Fruit fly (Drosophila melanogaster) whole organism, embryonic: ENCODE results near the gene Jhbp2.

Experiments
- CG1024 ChIP-seq: fragments of 200-800 bp; sonication (Bioruptor generic); IDR thresholded peaks from 2 replicates; pipeline ENCODE4 v1.3.6; 2022; ENCODE audit warnings: missing biosample characterization, missing genetic modification characterization
- CG11504 ChIP-seq: fragments of 200-800 bp; sonication (Bioruptor generic); optimal IDR thresholded peaks from 3 replicates; lab custom pipeline; 2019; ENCODE audit warnings: missing biosample characterization, mild to moderate bottlenecking, missing genetic modification characterization, moderate library complexity
- CG11695 ChIP-seq: fragments of 200-800 bp; sonication (Bioruptor generic); IDR thresholded peaks from 3 replicates; pipeline ENCODE4 v1.3.6; 2022; ENCODE audit warnings: missing biosample characterization, missing genetic modification characterization
- CG12071 ChIP-seq: fragments of 200-800 bp; sonication (Bioruptor generic); optimal IDR thresholded peaks from 3 replicates; lab custom pipeline; 2018; ENCODE audit warnings: missing biosample characterization, mild to moderate bottlenecking, missing genetic modification characterization
- CG12769 ChIP-seq: fragments of 200-800 bp; sonication (Bioruptor generic); optimal IDR thresholded peaks from 2 replicates; lab custom pipeline; 2019; ENCODE audit warnings: missing biosample characterization, mild to moderate bottlenecking, missing genetic modification characterization, moderate library complexity
- CG16815 ChIP-seq: fragments of 200-800 bp; sonication (Bioruptor generic); optimal IDR thresholded peaks from 3 replicates; lab custom pipeline; 2017; ENCODE audit warnings: missing biosample characterization, mild to moderate bottlenecking, missing genetic modification characterization
- CG17328 ChIP-seq: fragments of 200-800 bp; sonication (Bioruptor generic); IDR thresholded peaks from 2 replicates; pipeline ENCODE4 v1.3.6; 2022; ENCODE audit warnings: missing biosample characterization, missing genetic modification characterization
- CG18262 ChIP-seq: fragments of 200-800 bp; optimal IDR thresholded peaks from 3 replicates; lab custom pipeline; 2019; ENCODE audit warnings: missing biosample characterization, mild to moderate bottlenecking, missing genetic modification characterization, moderate library complexity
- CG2678 ChIP-seq: fragments of 200-800 bp; sonication (Bioruptor generic); optimal IDR thresholded peaks from 3 replicates; lab custom pipeline; 2019; ENCODE audit warnings: missing biosample characterization, mild to moderate bottlenecking, missing genetic modification characterization, moderate library complexity
- CG30403 ChIP-seq: fragments of 200-800 bp; sonication (Bioruptor generic); optimal IDR thresholded peaks from 3 replicates; lab custom pipeline; 2016; ENCODE audit warnings: missing biosample characterization, missing genetic modification characterization
- CG31441 ChIP-seq: fragments of 200-800 bp; sonication (Bioruptor generic); IDR thresholded peaks from 2 replicates; pipeline ENCODE4 v1.3.6; 2022; ENCODE audit warnings: missing biosample characterization, missing genetic modification characterization
- CG32772 ChIP-seq: fragments of 200-800 bp; sonication (Bioruptor generic); IDR thresholded peaks from 2 replicates; pipeline ENCODE4 v1.3.6; 2022; ENCODE audit warnings: missing biosample characterization, missing genetic modification characterization
- CG6254 ChIP-seq: fragments of 200-800 bp; sonication (Bioruptor generic); optimal IDR thresholded peaks from 3 replicates; lab custom pipeline; 2017; ENCODE audit warnings: mild to moderate bottlenecking, missing biosample characterization, missing genetic modification reagents, missing genetic modification characterization
- CG6689 ChIP-seq: fragments of 200-800 bp; sonication (Bioruptor generic); IDR thresholded peaks from 2 replicates; pipeline ENCODE4 v1.3.6; 2022; ENCODE audit warnings: missing biosample characterization, missing genetic modification characterization
- CG7556 ChIP-seq: fragments of 200-800 bp; sonication (Bioruptor generic); optimal IDR thresholded peaks from 2 replicates; lab custom pipeline; 2017; ENCODE audit warnings: missing biosample characterization, mild to moderate bottlenecking, missing genetic modification characterization
- E2f1 ChIP-seq: fragments of 200-800 bp; sonication (Bioruptor generic); IDR thresholded peaks from 2 replicates; pipeline ENCODE4 v1.3.6; 2022; ENCODE audit warnings: missing biosample characterization, missing genetic modification characterization
- Fer3 ChIP-seq: fragments of 200-800 bp; sonication (Bioruptor generic); optimal IDR thresholded peaks from 2 replicates; lab custom pipeline; 2018; ENCODE audit warnings: missing biosample characterization, mild to moderate bottlenecking, missing genetic modification characterization, moderate library complexity
- Hey ChIP-seq: fragments of 200-800 bp; sonication (Bioruptor generic); optimal IDR thresholded peaks from 3 replicates; lab custom pipeline; 2018; ENCODE audit warnings: missing biosample characterization, mild to moderate bottlenecking, missing genetic modification characterization
- Jarid2 ChIP-seq: fragments of 200-800 bp; sonication (Bioruptor generic); optimal IDR thresholded peaks from 3 replicates; lab custom pipeline; 2017; ENCODE audit warnings: mild to moderate bottlenecking, missing biosample characterization, missing genetic modification reagents, missing genetic modification characterization
- NC2α ChIP-seq: fragments of 200-800 bp; sonication (Bioruptor generic); optimal IDR thresholded peaks from 2 replicates; lab custom pipeline; 2016; ENCODE audit warnings: missing biosample characterization, missing genetic modification characterization
- Rx ChIP-seq: fragments of 200-800 bp; sonication (Bioruptor generic); IDR thresholded peaks from 2 replicates; pipeline ENCODE4 v1.3.6; 2022; ENCODE audit warnings: missing biosample characterization, missing genetic modification characterization
- Six4 ChIP-seq: fragments of 200-800 bp; sonication (Bioruptor generic); optimal IDR thresholded peaks from 2 replicates; lab custom pipeline; 2016; ENCODE audit warnings: missing biosample characterization, missing genetic modification characterization
- Xrp1 ChIP-seq: fragments of 200-800 bp; sonication (Bioruptor generic); IDR thresholded peaks from 2 replicates; pipeline ENCODE4 v1.3.6; 2022; ENCODE audit warnings: missing biosample characterization, missing genetic modification characterization
- abd-A ChIP-seq: fragments of 200-800 bp; sonication (Bioruptor generic); optimal IDR thresholded peaks from 3 replicates; lab custom pipeline; 2019; ENCODE audit warnings: missing biosample characterization, mild to moderate bottlenecking, missing genetic modification characterization, moderate library complexity
- al ChIP-seq: fragments of 200-800 bp; sonication (Bioruptor generic); IDR thresholded peaks from 2 replicates; pipeline ENCODE4 v1.3.6; 2022; ENCODE audit warnings: missing biosample characterization, missing genetic modification characterization
- crol ChIP-seq: fragments of 200-800 bp; sonication (Bioruptor generic); IDR thresholded peaks from 2 replicates; pipeline ENCODE4 v1.3.6; 2022; ENCODE audit warnings: missing biosample characterization, missing genetic modification characterization
- dan ChIP-seq: fragments of 200-800 bp; sonication (Bioruptor generic); IDR thresholded peaks from 2 replicates; pipeline ENCODE4 v1.3.6; 2022; ENCODE audit warnings: missing biosample characterization, missing genetic modification characterization
- dati ChIP-seq: fragments of 200-800 bp; sonication (Bioruptor generic); IDR thresholded peaks from 2 replicates; pipeline ENCODE4 v1.3.6; 2022; ENCODE audit warnings: missing biosample characterization, missing genetic modification characterization
- eve ChIP-seq, 2 experiments: fragments of >200 bp; optimal IDR thresholded peaks; 2 replicates each; lab custom pipeline; 2017; ENCODE audit warnings: missing biosample characterization in 2 of 2, missing genetic modification characterization in 2 of 2
- fd96Cb ChIP-seq: fragments of 200-800 bp; sonication (Bioruptor generic); optimal IDR thresholded peaks from 2 replicates; lab custom pipeline; 2018; ENCODE audit warnings: missing biosample characterization, mild to moderate bottlenecking, missing genetic modification characterization, moderate library complexity
- gsb-n ChIP-seq: fragments of 200-800 bp; sonication (Bioruptor generic); optimal IDR thresholded peaks from 3 replicates; lab custom pipeline; 2018; ENCODE audit warnings: missing biosample characterization, mild to moderate bottlenecking, missing genetic modification characterization
- hth ChIP-seq: fragments of >200 bp; optimal IDR thresholded peaks from 2 replicates; lab custom pipeline; 2017; ENCODE audit warnings: inconsistent platforms
- insv ChIP-seq, 2 experiments: fragments of 200-800 bp; sonication (Bioruptor generic); optimal IDR thresholded peaks; 3 replicates each; lab custom pipeline; 2016 to 2018; ENCODE audit warnings: missing biosample characterization in 2 of 2, missing genetic modification characterization in 2 of 2
- ken ChIP-seq: fragments of 200-800 bp; sonication (Bioruptor generic); IDR thresholded peaks from 3 replicates; pipeline ENCODE4 v1.3.6; 2022; ENCODE audit warnings: missing biosample characterization, missing genetic modification characterization
- lola ChIP-seq, 3 experiments: fragments of >200 bp in 2 of 3; fragments of 200-800 bp in 1 of 3; sonication (Bioruptor generic) in 1 of 3; optimal IDR thresholded peaks; 2 replicates each; lab custom pipeline; 2017 to 2019; ENCODE audit warnings: missing biosample characterization in 3 of 3, missing genetic modification characterization in 3 of 3, mild to moderate bottlenecking in 1 of 3, moderate library complexity in 1 of 3
- otp ChIP-seq: fragments of 200-800 bp; sonication (Bioruptor generic); IDR thresholded peaks from 3 replicates; pipeline ENCODE4, ENCODE4 v1.3.6; 2022; ENCODE audit warnings: missing biosample characterization, missing genetic modification characterization
- pan ChIP-seq, 4 experiments: fragments of >200 bp in 3 of 4; fragments of 200-800 bp in 1 of 4; sonication (Bioruptor generic) in 1 of 4; optimal IDR thresholded peaks in 3 of 4; IDR thresholded peaks in 1 of 4; 2 replicates each; pipeline versions ENCODE4 v1.3.6 to Lab custom; 2017 to 2022; ENCODE audit warnings: missing biosample characterization in 2 of 4, missing genetic modification characterization in 2 of 4, mixed read lengths in 1 of 4
- prd ChIP-seq, 3 experiments: fragments of >200 bp in 2 of 3; fragments of 200-800 bp in 1 of 3; sonication (Bioruptor generic) in 1 of 3; optimal IDR thresholded peaks in 2 of 3; IDR thresholded peaks in 1 of 3; 2 replicates in 2 of 3; 3 replicates in 1 of 3; pipeline versions ENCODE4 v1.3.6 to Lab custom; 2017 to 2022; ENCODE audit warnings: missing biosample characterization in 1 of 3, missing genetic modification characterization in 1 of 3
- seq ChIP-seq: fragments of 200-800 bp; sonication (Bioruptor generic); IDR thresholded peaks from 2 replicates; pipeline ENCODE4 v1.3.6; 2022; ENCODE audit warnings: missing biosample characterization, missing genetic modification characterization
- sob ChIP-seq: fragments of 200-800 bp; sonication (Bioruptor generic); IDR thresholded peaks from 2 replicates; pipeline ENCODE4 v1.3.6; 2022; ENCODE audit warnings: missing biosample characterization, missing genetic modification characterization
- sqz ChIP-seq: fragments of 200-800 bp; sonication (Bioruptor generic); optimal IDR thresholded peaks from 3 replicates; lab custom pipeline; 2018; ENCODE audit warnings: missing biosample characterization, mild to moderate bottlenecking, missing genetic modification characterization
- sr ChIP-seq: fragments of 200-800 bp; sonication (Bioruptor generic); IDR thresholded peaks from 3 replicates; pipeline ENCODE4 v1.3.6; 2022; ENCODE audit warnings: missing biosample characterization, missing genetic modification characterization
- tll ChIP-seq, 2 experiments: fragments of 200-800 bp in 1 of 2; fragments of >200 bp in 1 of 2; sonication (Bioruptor generic) in 1 of 2; optimal IDR thresholded peaks; 2 replicates each; lab custom pipeline; 2017 to 2019; ENCODE audit warnings: missing biosample characterization in 2 of 2, missing genetic modification characterization in 2 of 2, mild to moderate bottlenecking in 1 of 2, moderate library complexity in 1 of 2
- vvl ChIP-seq: fragments of 200-800 bp; sonication (Bioruptor generic); IDR thresholded peaks from 2 replicates; pipeline ENCODE4 v1.3.6; 2022; ENCODE audit warnings: missing biosample characterization, missing genetic modification characterization
- z ChIP-seq: fragments of 200-800 bp; sonication (Bioruptor generic); IDR thresholded peaks from 3 replicates; pipeline ENCODE4 v1.3.6; 2022; ENCODE audit warnings: missing biosample characterization, missing genetic modification characterization

Jhbp2 gene

DNA sequence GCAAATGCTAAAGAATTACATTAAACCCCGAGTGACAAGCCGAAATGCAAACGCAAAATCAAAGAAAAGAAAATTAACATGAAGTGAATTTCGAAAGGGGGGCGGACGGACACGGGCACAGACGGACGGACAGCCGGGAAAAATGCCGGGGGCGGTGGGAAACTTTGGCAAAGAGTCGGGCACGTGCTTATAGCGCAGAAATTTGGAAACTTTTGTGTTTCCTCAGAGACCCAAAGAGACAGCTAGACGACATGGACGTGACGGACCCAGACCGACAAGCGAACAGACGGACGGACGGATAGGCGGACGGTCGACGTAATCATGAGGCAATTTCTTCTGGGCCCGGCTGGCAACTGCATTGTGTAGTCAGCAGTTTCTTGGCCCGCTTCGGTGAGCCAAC is 37.6 kb upstream of the Jhbp2 start (continued):
- TF ChIP-seq CG12769 (tag; lab: Kevin White, UChicago) (peak; percentile 68), CG30403 (GFP tag; lab: Kevin White, UChicago) (no peak), sob (no peak), otp (no peak), Hey (tag; lab: Kevin White, UChicago) (peak; percentile 10), vvl (GFP tag; lab: Robert Waterston, UW) (0 out of 2 replicates have a peak, but pooled peaks have one; percentile 20), dan (GFP tag; lab: Robert Waterston, UW) (no peak), sr (GFP tag; lab: Robert Waterston, UW) (peak; percentile 76), hth (lab: Kevin White, UChicago) (no peak)

DNA sequence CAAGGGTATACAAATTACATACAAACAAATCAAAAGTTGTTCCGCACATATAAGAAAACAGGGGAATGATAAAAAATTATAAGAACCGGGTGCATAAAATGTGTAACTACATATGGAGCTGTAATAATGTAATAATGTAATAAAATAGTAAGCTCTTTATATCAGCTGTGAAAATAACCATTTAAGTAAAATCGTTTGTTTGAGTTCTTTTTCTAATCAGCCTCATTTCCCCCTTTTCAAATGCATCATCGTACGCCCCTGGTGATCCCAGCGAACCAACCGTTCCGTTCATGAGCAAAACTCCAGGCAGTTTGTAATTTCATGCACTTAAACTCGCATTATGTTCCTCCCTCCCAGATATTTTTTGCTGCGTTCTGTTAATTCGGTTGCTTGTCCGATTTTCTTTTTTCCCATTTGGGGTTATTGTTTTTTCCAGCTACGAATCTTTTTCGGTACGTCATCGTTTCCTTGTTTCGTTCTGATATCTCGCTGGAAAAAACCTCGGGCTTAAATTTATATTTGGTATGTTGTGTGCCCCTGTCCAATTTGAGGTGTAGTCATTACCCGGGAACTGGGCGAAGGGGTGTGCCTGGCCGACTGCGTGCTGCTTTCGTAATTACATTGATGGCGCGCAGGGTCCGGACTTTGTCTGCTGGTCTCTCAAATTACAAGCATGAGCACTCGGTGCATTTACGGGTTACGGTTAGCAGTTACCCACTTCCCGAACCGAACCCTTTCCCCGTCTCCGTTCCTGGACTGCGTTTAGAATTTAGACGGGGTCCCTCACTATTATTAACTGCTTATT is 36.5 kb upstream of the Jhbp2 start:
- peak; percentile 53 for TF ChIP-seq Xrp1 (GFP tag; lab: Robert Waterston, UW)
- no peak for TF ChIP-seq tll (GFP tag; optimal IDR thresholded peaks at IDR 0.05; lab: Kevin White, UChicago)
- no peak for TF ChIP-seq al (GFP tag; lab: Robert Waterston, UW)
- peak; percentile 11 for TF ChIP-seq Jarid2 (GFP tag; lab: Kevin White, UChicago)
- no peak for TF ChIP-seq CG16815 (GFP tag; lab: Kevin White, UChicago)
- TF ChIP-seq CG32772 (GFP tag; lab: Robert Waterston, UW), result peak; percentile 31; the same call in 1 of the 2 replicates
- TF ChIP-seq eve (GFP tag; optimal IDR thresholded peaks at IDR 0.05; lab: Kevin White, UChicago), result peak in 1 of 2 experiments; percentile 78
- 0 out of 2 replicates have a peak, but pooled peaks have one; percentile 13 for TF ChIP-seq CG31441 (GFP tag; lab: Robert Waterston, UW)
- TF ChIP-seq CG11504 (tag; lab: Kevin White, UChicago), result peak; percentile 41
- 0 out of 2 replicates have a peak, but pooled peaks have one; percentile 46 for TF ChIP-seq crol
- TF ChIP-seq CG17328 (GFP tag; lab: Robert Waterston, UW), result peak; percentile 48; the same call in 1 of the 2 replicates
- TF ChIP-seq Six4 (GFP tag; lab: Kevin White, UChicago), result peak; percentile 10
- TF ChIP-seq CG11695 (GFP tag; lab: Robert Waterston, UW), result peak; percentile 71; the same call in 2 of the 3 replicates
- TF ChIP-seq CG2678 (tag; lab: Kevin White, UChicago), result peak; percentile 19
- 0 out of 2 replicates have a peak, but pooled peaks have one; percentile 33 for TF ChIP-seq dati (GFP tag; lab: Robert Waterston, UW)
- TF ChIP-seq sqz (GFP tag; lab: Kevin White, UChicago), result peak; percentile 69
- peak in 1 of 3 experiments; percentile 31 for TF ChIP-seq lola (GFP tag; optimal IDR thresholded peaks at IDR 0.05; lab: Kevin White, UChicago)
- TF ChIP-seq CG18262 (tag; lab: Kevin White, UChicago), result peak; percentile 56
- no peak for TF ChIP-seq CG12071 (GFP tag; lab: Kevin White, UChicago)
- no peak for TF ChIP-seq Fer3 (tag; lab: Kevin White, UChicago)
- no peak for TF ChIP-seq Rx (GFP tag; lab: Robert Waterston, UW)
- TF ChIP-seq insv (GFP tag; optimal IDR thresholded peaks at IDR 0.05; lab: Kevin White, UChicago), result no peak
- TF ChIP-seq prd (optimal IDR thresholded peaks at IDR 0.05; lab: Kevin White, UChicago), result no peak
- peak; percentile 59; the same call in 2 of the 3 replicates for TF ChIP-seq prd (GFP tag; IDR thresholded peaks at IDR 0.05; lab: Robert Waterston, UW)
- peak; percentile 5 for TF ChIP-seq gsb-n (tag; lab: Kevin White, UChicago)
- peak; percentile 47 for TF ChIP-seq E2f1 (GFP tag; lab: Robert Waterston, UW)
- peak; percentile 15 for TF ChIP-seq CG7556 (GFP tag; lab: Kevin White, UChicago)
- TF ChIP-seq seq (GFP tag; lab: Robert Waterston, UW), result no peak
- TF ChIP-seq CG6254 (GFP tag; lab: Kevin White, UChicago), result peak; percentile 43
- no peak for TF ChIP-seq NC2α (GFP tag; lab: Kevin White, UChicago)
- TF ChIP-seq pan (optimal IDR thresholded peaks at IDR 0.05; lab: Kevin White, UChicago), result no peak
- peak in 1 of 2 experiments; percentile 14 for TF ChIP-seq pan (GFP tag; optimal IDR thresholded peaks at IDR 0.05 in 1 of 2, IDR thresholded peaks at IDR 0.05 in 1 of 2)
- TF ChIP-seq z (GFP tag; lab: Robert Waterston, UW), result no peak
- peak; percentile 26; the same call in 1 of the 2 replicates for TF ChIP-seq CG1024 (GFP tag; lab: Robert Waterston, UW)
- peak; percentile 53 for TF ChIP-seq fd96Cb (tag; lab: Kevin White, UChicago)
- TF ChIP-seq ken (GFP tag; lab: Robert Waterston, UW), result 0 out of 3 replicates have a peak, but pooled peaks have one; percentile 6
- TF ChIP-seq otp, result peak; percentile 63; the same call in 2 of the 3 replicates
- TF ChIP-seq abd-A (tag; lab: Kevin White, UChicago), result no peak
- peak; percentile 21; the same call in 1 of the 2 replicates for TF ChIP-seq CG6689 (GFP tag; lab: Robert Waterston, UW)
- TF ChIP-seq CG30403 (GFP tag; lab: Kevin White, UChicago), result peak; percentile 2
